Worm (Caenorhabditis elegans) whole organism, mixed stage, embryonic: ENCODE data around the gene ddn-3.

Experiments
- ces-1 ChIP-seq: fragments of 150-350 bp; optimal IDR thresholded peaks from 2 replicates; lab custom pipeline; 2014; ENCODE audit warnings: missing biosample characterization, missing genetic modification reagents, missing genetic modification characterization
- lin-13 ChIP-seq: fragments of 150-350 bp; optimal IDR thresholded peaks from 2 replicates; lab custom pipeline; 2014; ENCODE audit warnings: missing biosample characterization, missing genetic modification characterization
- lin-32 ChIP-seq: fragments of 200-800 bp; sonication (Bioruptor generic); optimal IDR thresholded peaks from 2 replicates; lab custom pipeline; 2018; ENCODE audit warnings: mild to moderate bottlenecking, missing genetic modification characterization, missing compliant biosample characterization
- mls-2 ChIP-seq: sonication (generic microtip); optimal IDR thresholded peaks from 2 replicates; lab custom pipeline; 2016; ENCODE audit warnings: mild to moderate bottlenecking, missing genetic modification characterization, moderate library complexity, missing compliant biosample characterization
- nhr-237 ChIP-seq: fragments of 150-350 bp; optimal IDR thresholded peaks from 2 replicates; lab custom pipeline; 2014; ENCODE audit warnings: missing biosample characterization, missing genetic modification characterization
- nhr-76 ChIP-seq: sonication (generic microtip); optimal IDR thresholded peaks from 2 replicates; lab custom pipeline; 2017; ENCODE audit warnings: missing biosample characterization, missing genetic modification characterization
- snpc-4 ChIP-seq: fragments of 150-350 bp; optimal IDR thresholded peaks from 2 replicates; lab custom pipeline; 2014; ENCODE audit warnings: missing biosample characterization, missing genetic modification characterization
- sptf-1 ChIP-seq: sonication (generic microtip); optimal IDR thresholded peaks from 2 replicates; lab custom pipeline; 2017; ENCODE audit warnings: mild to moderate bottlenecking, missing genetic modification characterization, moderate library complexity, missing compliant biosample characterization
- tbx-8 ChIP-seq: fragments of 200-800 bp; sonication (Bioruptor generic); optimal IDR thresholded peaks from 2 replicates; lab custom pipeline; 2018; ENCODE audit warnings: mild to moderate bottlenecking, missing genetic modification characterization, moderate library complexity, missing compliant biosample characterization
- unc-39 ChIP-seq: fragments of 150-350 bp; optimal IDR thresholded peaks from 2 replicates; lab custom pipeline; 2014; ENCODE audit warnings: missing biosample characterization, missing genetic modification characterization
- unc-62 ChIP-seq: fragments of 150-350 bp; optimal IDR thresholded peaks from 2 replicates; lab custom pipeline; 2014; ENCODE audit warnings: missing biosample characterization, missing genetic modification reagents, missing genetic modification characterization
- ztf-11 ChIP-seq: fragments of 150-350 bp; optimal IDR thresholded peaks from 2 replicates; lab custom pipeline; 2014; ENCODE audit warnings: missing biosample characterization, missing genetic modification characterization

DNA sequence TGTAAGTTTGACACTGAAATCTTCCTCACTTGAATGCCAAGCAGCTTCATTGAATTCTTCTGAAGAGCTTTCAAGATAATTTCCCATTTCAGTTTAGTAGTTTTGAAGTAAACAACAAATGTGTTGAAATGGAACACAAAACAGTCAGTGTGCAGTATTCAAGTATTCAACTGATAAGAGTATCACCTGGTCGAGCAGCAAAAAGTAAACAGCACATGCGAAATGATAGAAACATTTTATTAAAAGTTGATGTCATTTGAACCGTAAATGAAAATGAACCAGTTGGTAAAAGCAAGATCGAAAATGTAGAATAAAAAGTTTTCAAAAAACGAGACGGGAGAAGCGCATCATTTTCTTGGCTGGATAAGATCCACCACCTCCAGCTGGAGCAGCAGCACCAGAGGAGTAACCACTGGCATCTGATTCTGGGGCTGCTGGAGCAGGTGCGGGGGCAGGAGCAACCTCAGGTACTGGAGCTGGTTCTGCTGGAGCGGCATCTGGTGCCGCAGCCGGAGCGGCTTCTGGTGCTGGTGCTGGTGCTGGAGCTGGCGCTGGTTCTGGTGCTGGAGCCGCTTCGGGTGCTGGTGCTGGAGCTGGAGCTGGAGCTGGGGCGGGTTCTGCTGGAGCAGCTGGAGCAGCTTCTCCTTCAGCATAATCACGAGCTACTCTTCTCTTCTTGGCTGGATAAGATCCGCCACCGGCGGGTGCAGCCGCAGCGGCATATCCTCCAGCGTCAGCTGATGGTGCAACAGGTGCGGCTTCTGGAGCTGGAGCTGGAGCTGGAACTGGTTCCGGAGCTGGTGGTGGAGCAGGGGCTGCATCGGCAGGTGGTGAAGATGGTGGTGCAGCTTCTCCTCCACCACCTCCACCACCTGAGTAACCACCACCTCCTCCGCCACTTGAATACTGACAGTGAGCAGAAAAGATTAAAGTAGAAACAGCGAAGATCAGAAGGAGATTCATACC lies 13.8 kb upstream of the ddn-3 start, which contains the start of the genes F47B8.4 and F47B8.18:
- TF ChIP-seq unc-62 (GFP tag; lab: Kevin White, UChicago) = no peak
- TF ChIP-seq sptf-1 (tag; lab: Kevin White, UChicago) = no peak
- no peak for TF ChIP-seq lin-32 (GFP tag; lab: Kevin White, UChicago)
- TF ChIP-seq mls-2 (tag; lab: Kevin White, UChicago) = no peak
- TF ChIP-seq nhr-237 (tag; lab: Kevin White, UChicago) = no peak
- no peak for TF ChIP-seq ces-1 (GFP tag; lab: Kevin White, UChicago)
- no peak for TF ChIP-seq unc-39
- TF ChIP-seq ztf-11 = no peak
- no peak for TF ChIP-seq lin-13
- TF ChIP-seq snpc-4 = no peak
- TF ChIP-seq nhr-76 (tag; lab: Kevin White, UChicago) = no peak
- TF ChIP-seq tbx-8 = no peak
